Fruit fly (Drosophila melanogaster) whole organism, prepupa: ENCODE measurements around the gene mei-218.

Experiments used
- CG10631 ChIP-seq: fragments of 200-800 bp; sonication (Bioruptor generic); optimal IDR thresholded peaks from 2 replicates; lab custom pipeline; 2016; ENCODE audit warnings: missing biosample characterization, missing genetic modification characterization
- CG10669 ChIP-seq: fragments of 200-800 bp; sonication (Bioruptor generic); optimal IDR thresholded peaks from 3 replicates; lab custom pipeline; 2018; ENCODE audit warnings: missing biosample characterization, mild to moderate bottlenecking, missing genetic modification characterization, moderate library complexity
- CG11762 ChIP-seq: fragments of 200-800 bp; sonication (Bioruptor generic); optimal IDR thresholded peaks from 3 replicates; lab custom pipeline; 2016; ENCODE audit warnings: missing biosample characterization, missing genetic modification characterization; ENCODE audit not compliant: insufficient read depth
- CG11902 ChIP-seq: fragments of 200-800 bp; sonication (Bioruptor generic); optimal IDR thresholded peaks from 3 replicates; lab custom pipeline; 2016; ENCODE audit warnings: missing biosample characterization, missing genetic modification characterization
- CG15336 ChIP-seq: fragments of 200-800 bp; sonication (Bioruptor generic); IDR thresholded peaks from 2 replicates; pipeline ENCODE4 v1.3.6; 2022; ENCODE audit warnings: missing biosample characterization, missing genetic modification characterization
- CG3032 ChIP-seq: fragments of 200-800 bp; optimal IDR thresholded peaks from 2 replicates; lab custom pipeline; 2019; ENCODE audit warnings: missing biosample characterization, mild to moderate bottlenecking, missing genetic modification characterization, moderate library complexity
- CG31627 ChIP-seq: fragments of 200-800 bp; sonication (Bioruptor generic); optimal IDR thresholded peaks from 3 replicates; lab custom pipeline; 2016; ENCODE audit warnings: missing biosample characterization, missing genetic modification characterization
- CG32006 ChIP-seq: fragments of 200-800 bp; sonication (Bioruptor generic); optimal IDR thresholded peaks from 3 replicates; lab custom pipeline; 2017; ENCODE audit warnings: missing biosample characterization, mild to moderate bottlenecking, missing genetic modification characterization
- CG34406 ChIP-seq: fragments of 200-800 bp; sonication (Bioruptor generic); optimal IDR thresholded peaks from 3 replicates; lab custom pipeline; 2016; ENCODE audit warnings: missing biosample characterization, missing genetic modification characterization
- CG3919 ChIP-seq: fragments of 200-800 bp; sonication (Bioruptor generic); optimal IDR thresholded peaks from 3 replicates; lab custom pipeline; 2016; ENCODE audit warnings: missing biosample characterization, missing genetic modification characterization
- CG4318 ChIP-seq: fragments of 200-800 bp; sonication (Bioruptor generic); optimal IDR thresholded peaks from 3 replicates; lab custom pipeline; 2017; ENCODE audit warnings: missing biosample characterization, mild to moderate bottlenecking, missing genetic modification characterization
- CG6163 ChIP-seq: fragments of 200-800 bp; sonication (Bioruptor generic); IDR thresholded peaks from 3 replicates; pipeline ENCODE4 v1.3.6; 2022; ENCODE audit warnings: missing biosample characterization, missing genetic modification characterization
- CG6276 ChIP-seq: fragments of 200-800 bp; sonication (Bioruptor generic); optimal IDR thresholded peaks from 2 replicates; lab custom pipeline; 2017; ENCODE audit warnings: missing biosample characterization, mild to moderate bottlenecking, missing genetic modification characterization
- CG6792 ChIP-seq: fragments of 200-800 bp; sonication (Bioruptor generic); optimal IDR thresholded peaks from 3 replicates; lab custom pipeline; 2016; ENCODE audit warnings: missing biosample characterization, missing genetic modification characterization
- CG6808 ChIP-seq: fragments of 200-800 bp; sonication (Bioruptor generic); optimal IDR thresholded peaks from 3 replicates; lab custom pipeline; 2017; ENCODE audit warnings: missing biosample characterization, missing genetic modification characterization, mild to moderate bottlenecking, moderate library complexity, missing genetic modification reagents
- CG7368 ChIP-seq: fragments of 200-800 bp; sonication (Bioruptor generic); optimal IDR thresholded peaks from 3 replicates; lab custom pipeline; 2016; ENCODE audit warnings: missing biosample characterization, missing genetic modification characterization
- CG8119 ChIP-seq: fragments of 200-800 bp; sonication (Bioruptor generic); IDR thresholded peaks from 3 replicates; pipeline ENCODE4 v1.3.6; 2022; ENCODE audit warnings: missing biosample characterization, missing genetic modification characterization
- CG8632 ChIP-seq: fragments of 200-800 bp; sonication (Bioruptor generic); optimal IDR thresholded peaks from 3 replicates; lab custom pipeline; 2016; ENCODE audit warnings: missing biosample characterization, missing genetic modification characterization
- CG9139 ChIP-seq: fragments of 200-800 bp; sonication (Bioruptor generic); optimal IDR thresholded peaks from 3 replicates; lab custom pipeline; 2017; ENCODE audit warnings: missing biosample characterization, mild to moderate bottlenecking, missing genetic modification characterization
- Eip78C ChIP-seq: fragments of 200-800 bp; sonication (Bioruptor generic); peaks from one replicate; lab custom pipeline; 2016; ENCODE audit warnings: missing biosample characterization, missing genetic modification characterization
- Eip93F ChIP-seq: fragments of 200-800 bp; sonication (Bioruptor generic); optimal IDR thresholded peaks from 2 replicates; lab custom pipeline; 2016; ENCODE audit warnings: missing biosample characterization, mild to moderate bottlenecking, missing genetic modification characterization
- Ets21C ChIP-seq: fragments of 200-800 bp; sonication (Bioruptor generic); optimal IDR thresholded peaks from 3 replicates; lab custom pipeline; 2016; ENCODE audit warnings: missing biosample characterization, missing genetic modification characterization
- Ets96B ChIP-seq: fragments of 200-800 bp; optimal IDR thresholded peaks from 2 replicates; lab custom pipeline; 2019; ENCODE audit warnings: missing biosample characterization, mild to moderate bottlenecking, missing genetic modification characterization, moderate library complexity
- Gug ChIP-seq: fragments of 200-800 bp; sonication (Bioruptor generic); IDR thresholded peaks from 2 replicates; pipeline ENCODE4 v1.3.6; 2022; ENCODE audit warnings: missing biosample characterization, missing genetic modification characterization
- Hr38 ChIP-seq: sonication (Bioruptor generic); optimal IDR thresholded peaks from 2 replicates; lab custom pipeline; 2016; ENCODE audit warnings: missing biosample characterization, missing genetic modification characterization
- Hr39 ChIP-seq: fragments of 200-800 bp; sonication (Bioruptor generic); optimal IDR thresholded peaks from 2 replicates; lab custom pipeline; 2016; ENCODE audit warnings: missing biosample characterization, missing genetic modification characterization
- Hr4 ChIP-seq: fragments of 200-800 bp; sonication (Bioruptor generic); optimal IDR thresholded peaks from 3 replicates; lab custom pipeline; 2016; ENCODE audit warnings: missing biosample characterization, missing genetic modification characterization
- Lpt ChIP-seq: fragments of 200-800 bp; sonication (Bioruptor generic); optimal IDR thresholded peaks from 3 replicates; lab custom pipeline; 2016; ENCODE audit warnings: missing biosample characterization, missing genetic modification characterization
- Met ChIP-seq: fragments of 200-800 bp; sonication (Bioruptor generic); optimal IDR thresholded peaks from 3 replicates; lab custom pipeline; 2016; ENCODE audit warnings: missing biosample characterization, missing genetic modification characterization
- Smox ChIP-seq: fragments of 200-800 bp; sonication (Bioruptor generic); optimal IDR thresholded peaks from 3 replicates; lab custom pipeline; 2016; ENCODE audit warnings: missing biosample characterization, missing genetic modification characterization
- Sox14 ChIP-seq: fragments of 200-800 bp; sonication (Bioruptor generic); optimal IDR thresholded peaks from 3 replicates; lab custom pipeline; 2016; ENCODE audit warnings: missing biosample characterization, missing genetic modification characterization
- acj6 ChIP-seq: fragments of 200-800 bp; sonication (Bioruptor generic); optimal IDR thresholded peaks from 3 replicates; lab custom pipeline; 2016; ENCODE audit warnings: missing biosample characterization, missing genetic modification characterization
- dac ChIP-seq: fragments of 200-800 bp; sonication (Bioruptor generic); optimal IDR thresholded peaks from 2 replicates; lab custom pipeline; 2017; ENCODE audit warnings: missing biosample characterization, mild to moderate bottlenecking, missing genetic modification characterization
- esn ChIP-seq: fragments of 200-800 bp; sonication (Bioruptor generic); optimal IDR thresholded peaks from 2 replicates; lab custom pipeline; 2016; ENCODE audit warnings: missing biosample characterization, mild to moderate bottlenecking, missing genetic modification characterization, moderate library complexity
- fd59A ChIP-seq: fragments of 200-800 bp; sonication (Bioruptor generic); optimal IDR thresholded peaks from 2 replicates; lab custom pipeline; 2017; ENCODE audit warnings: missing biosample characterization, mild to moderate bottlenecking, missing genetic modification characterization, missing genetic modification reagents
- fkh ChIP-seq: fragments of 200-800 bp; sonication (Bioruptor generic); optimal IDR thresholded peaks from 3 replicates; lab custom pipeline; 2017; ENCODE audit warnings: missing biosample characterization, mild to moderate bottlenecking, missing genetic modification characterization, moderate library complexity
- lz ChIP-seq: fragments of 200-800 bp; sonication (Bioruptor generic); optimal IDR thresholded peaks from 3 replicates; lab custom pipeline; 2016; ENCODE audit warnings: missing biosample characterization, missing genetic modification characterization
- pdm3 ChIP-seq: fragments of 200-800 bp; sonication (Bioruptor generic); optimal IDR thresholded peaks from 3 replicates; lab custom pipeline; 2016; ENCODE audit warnings: missing biosample characterization, missing genetic modification characterization
- salr ChIP-seq, 2 experiments: fragments of 200-800 bp; sonication (Bioruptor generic); optimal IDR thresholded peaks; 3 replicates each; lab custom pipeline; 2016 to 2018; ENCODE audit warnings: missing biosample characterization in 2 of 2, missing genetic modification characterization in 2 of 2, mild to moderate bottlenecking in 1 of 2
- ss ChIP-seq, 2 experiments: fragments of 200-800 bp; sonication (Bioruptor generic); optimal IDR thresholded peaks; 2 replicates in 1 of 2; 3 replicates in 1 of 2; lab custom pipeline; 2017 to 2018; ENCODE audit warnings: mild to moderate bottlenecking in 2 of 2, missing biosample characterization in 2 of 2, missing genetic modification characterization in 2 of 2, moderate library complexity in 1 of 2
- svp ChIP-seq: fragments of 200-800 bp; sonication (Bioruptor generic); peaks from one replicate; lab custom pipeline; 2016; ENCODE audit warnings: missing biosample characterization, missing genetic modification characterization
- topi ChIP-seq: fragments of 200-800 bp; sonication (Bioruptor generic); optimal IDR thresholded peaks from 3 replicates; lab custom pipeline; 2016; ENCODE audit warnings: missing biosample characterization, missing genetic modification characterization
- vri ChIP-seq: fragments of 200-800 bp; sonication (Bioruptor generic); optimal IDR thresholded peaks from 3 replicates; lab custom pipeline; 2016; ENCODE audit warnings: missing biosample characterization, mild to moderate bottlenecking, missing genetic modification characterization

mei-218 gene

dm6 chrX:17147983-17148637, 5.3 kb upstream of the mei-218 start, which contains the start of gene RpS5a (continued):
- peak; percentile 43 to 84 for TF ChIP-seq salr (GFP tag; optimal IDR thresholded peaks at IDR 0.05; lab: Kevin White, UChicago)
- TF ChIP-seq Sox14: peak; percentile 66
- peak; percentile 71 for TF ChIP-seq CG10669 (GFP tag; lab: Kevin White, UChicago)
- peak; percentile 21 for TF ChIP-seq Ets96B
- TF ChIP-seq svp (GFP tag; lab: Kevin White, UChicago): peak; percentile 53
- peak; percentile 70 for TF ChIP-seq Ets21C
- peak; percentile 61 to 85 for TF ChIP-seq ss (GFP tag; optimal IDR thresholded peaks at IDR 0.05; lab: Kevin White, UChicago)
- no peak for TF ChIP-seq Eip93F (GFP tag; lab: Kevin White, UChicago)
- TF ChIP-seq Eip78C (GFP tag; lab: Kevin White, UChicago): peak; percentile 91
- peak; percentile 60 for TF ChIP-seq vri
- TF ChIP-seq Met (GFP tag; lab: Kevin White, UChicago): peak; percentile 79
- TF ChIP-seq CG11902: peak; percentile 65
- peak; percentile 78 for TF ChIP-seq esn (GFP tag; lab: Kevin White, UChicago)
- TF ChIP-seq Smox (GFP tag; lab: Kevin White, UChicago): peak; percentile 67
- TF ChIP-seq CG10631 (GFP tag; lab: Kevin White, UChicago): peak; percentile 56

- TF ChIP-seq CG34406: no peak
- TF ChIP-seq Eip78C (GFP tag; lab: Kevin White, UChicago): no peak
- no peak for TF ChIP-seq Gug (GFP tag; lab: Robert Waterston, UW)
- TF ChIP-seq Ets96B: no peak
- no peak for TF ChIP-seq vri
- TF ChIP-seq CG4318: no peak
- no peak for TF ChIP-seq CG11762 (GFP tag; lab: Kevin White, UChicago)
- no peak for TF ChIP-seq fkh (GFP tag; lab: Kevin White, UChicago)
- no peak for TF ChIP-seq CG6808 (GFP tag; lab: Kevin White, UChicago)
- no peak for TF ChIP-seq Hr38
These were observed 3.7 kb upstream of the mei-218 start for dm6 chrX:17146529-17146928.

DNA sequence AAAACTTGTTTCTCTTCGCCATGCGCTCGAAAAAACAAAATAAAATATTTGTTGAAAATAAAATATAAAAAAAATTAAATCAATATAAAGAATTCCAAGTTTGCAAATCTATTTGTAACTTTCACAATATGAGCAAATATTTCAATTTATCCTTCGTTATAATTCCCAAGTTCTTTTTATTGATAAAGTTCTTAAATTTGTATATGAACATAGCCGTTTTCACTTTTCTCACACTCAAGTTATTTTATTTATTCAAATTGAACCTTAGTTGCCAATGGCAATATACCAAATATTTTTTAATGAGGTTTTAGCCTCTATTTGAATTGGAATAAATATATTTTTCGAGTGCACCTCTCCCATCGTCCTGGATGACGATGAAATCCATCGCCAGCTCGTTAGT, 10.1 kb downstream of the mei-218 start:
- TF ChIP-seq CG15336 (peak; percentile 47), Eip93F (GFP tag; lab: Kevin White, UChicago) (no peak), Hr38 (no peak)

dm6 chrX:17129733-17130466, 12.9 kb downstream of the mei-218 start:
- TF ChIP-seq fd59A (no peak), dac (GFP tag; lab: Kevin White, UChicago) (peak; percentile 25), CG8632 (GFP tag; lab: Kevin White, UChicago) (peak; percentile 61), Gug (GFP tag; lab: Robert Waterston, UW) (peak; percentile 64), acj6 (GFP tag; lab: Kevin White, UChicago) (peak; percentile 58), CG9139 (GFP tag; lab: Kevin White, UChicago) (no peak), salr (GFP tag; optimal IDR thresholded peaks at IDR 0.05; lab: Kevin White, UChicago) (peak in 1 of 2 experiments; percentile 25), CG8119 (GFP tag; lab: Robert Waterston, UW) (peak; percentile 76), topi (GFP tag; lab: Kevin White, UChicago) (no peak), CG6808 (GFP tag; lab: Kevin White, UChicago) (no peak), Lpt (GFP tag; lab: Kevin White, UChicago) (peak; percentile 24), CG7368 (GFP tag; lab: Kevin White, UChicago) (no peak), ss (GFP tag; optimal IDR thresholded peaks at IDR 0.05; lab: Kevin White, UChicago) (no peak), Ets96B (peak; percentile 42), pdm3 (GFP tag; lab: Kevin White, UChicago) (peak; percentile 28), Smox (GFP tag; lab: Kevin White, UChicago) (no peak), CG34406 (peak; percentile 68), CG31627 (GFP tag; lab: Kevin White, UChicago) (no peak), fkh (GFP tag; lab: Kevin White, UChicago) (peak; percentile 91), CG3032 (peak; percentile 38), Hr38 (no peak), CG6276 (GFP tag; lab: Kevin White, UChicago) (peak; percentile 69), lz (GFP tag; lab: Kevin White, UChicago) (no peak), Hr39 (no peak), CG6163 (peak; percentile 54; the same call in 2 of the 3 replicates), CG11902 (no peak), CG6792 (peak; percentile 46), CG10631 (GFP tag; lab: Kevin White, UChicago) (peak; percentile 47), Hr4 (GFP tag; lab: Kevin White, UChicago) (peak; percentile 43), CG3919 (GFP tag; lab: Kevin White, UChicago) (no peak), CG32006 (peak; percentile 65)
